Fruit fly (Drosophila melanogaster) whole organism, wandering third instar larva: ENCODE measurements around the gene ZnT63C.

ENCODE experiments used
- Dfd ChIP-seq: fragments of >200 bp; optimal IDR thresholded peaks from 2 replicates; lab custom pipeline; 2017; ENCODE audit warnings: missing biosample characterization, missing genetic modification characterization
- Hnf4 ChIP-seq: fragments of 200-800 bp; sonication (Bioruptor generic); optimal IDR thresholded peaks from 2 replicates; lab custom pipeline; 2016; ENCODE audit warnings: missing biosample characterization, mild to moderate bottlenecking, missing genetic modification characterization
- Hr78 ChIP-seq: fragments of >200 bp; optimal IDR thresholded peaks from 2 replicates; lab custom pipeline; 2017; ENCODE audit warnings: missing biosample characterization, missing genetic modification characterization
- Hr83 ChIP-seq: fragments of 200-300 bp; sonication (Bioruptor generic); optimal IDR thresholded peaks from 2 replicates; lab custom pipeline; 2016; ENCODE audit warnings: missing biosample characterization, mild to moderate bottlenecking, missing genetic modification characterization, moderate library complexity; ENCODE audit not compliant: poor library complexity, severe bottlenecking
- Myc ChIP-seq: fragments of >200 bp; optimal IDR thresholded peaks from 2 replicates; lab custom pipeline; 2017
- OdsH ChIP-seq: fragments of 200-800 bp; sonication (Bioruptor generic); optimal IDR thresholded peaks from 2 replicates; lab custom pipeline; 2016; ENCODE audit warnings: missing biosample characterization, mild to moderate bottlenecking, missing genetic modification characterization
- br ChIP-seq: fragments of 200-800 bp; sonication (Bioruptor generic); optimal IDR thresholded peaks from 2 replicates; lab custom pipeline; 2016; ENCODE audit warnings: missing biosample characterization, missing genetic modification characterization
- brk ChIP-seq: fragments of 200-800 bp; sonication (Bioruptor generic); optimal IDR thresholded peaks from 2 replicates; lab custom pipeline; 2016; ENCODE audit warnings: missing biosample characterization, mild to moderate bottlenecking, missing genetic modification characterization
- h ChIP-seq: fragments of 200-800 bp; sonication (Bioruptor generic); optimal IDR thresholded peaks from 3 replicates; lab custom pipeline; 2016; ENCODE audit warnings: missing biosample characterization, mild to moderate bottlenecking, missing genetic modification characterization
- lola ChIP-seq: fragments of >200 bp; optimal IDR thresholded peaks from 2 replicates; lab custom pipeline; 2017; ENCODE audit warnings: missing biosample characterization, missing genetic modification characterization
- pan ChIP-seq: fragments of >200 bp; optimal IDR thresholded peaks from 2 replicates; lab custom pipeline; 2017
- psq ChIP-seq: fragments of 200-800 bp; sonication (Bioruptor generic); optimal IDR thresholded peaks from 3 replicates; lab custom pipeline; 2017; ENCODE audit warnings: missing biosample characterization, mild to moderate bottlenecking, missing genetic modification characterization, moderate library complexity

DNA sequence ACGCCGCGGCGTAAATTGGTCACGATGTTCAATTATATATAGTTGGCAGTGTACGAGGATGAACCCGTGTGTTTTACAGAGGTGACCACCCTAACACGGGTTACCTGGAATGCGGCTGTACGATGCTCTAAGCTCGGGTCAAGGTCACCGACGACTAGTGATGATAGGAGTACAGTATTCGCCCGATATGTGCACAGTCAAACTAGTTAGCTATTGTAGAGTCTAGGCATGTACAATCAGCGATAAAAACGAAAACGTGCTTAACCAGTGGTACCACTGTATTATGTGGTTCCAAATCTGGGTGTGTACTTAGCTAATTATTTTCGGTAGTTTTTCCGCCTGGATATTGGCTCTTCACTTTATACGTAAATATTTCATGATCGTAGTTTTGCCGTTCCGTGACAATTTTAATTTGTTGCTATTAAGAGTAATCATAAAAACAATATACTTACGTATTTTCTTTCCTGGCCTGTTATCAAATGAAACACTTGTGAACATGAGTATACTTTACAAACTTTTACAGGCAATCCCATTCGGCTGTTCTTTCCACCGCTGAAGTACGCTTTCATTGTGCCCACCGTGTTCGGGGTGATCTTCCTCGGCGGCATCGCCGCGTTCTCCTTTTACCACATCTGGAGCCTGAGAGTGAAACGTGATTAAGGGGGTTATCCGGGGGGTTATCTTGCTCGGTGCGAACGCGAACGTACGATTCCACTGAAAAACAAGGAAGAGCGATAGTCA is 16.7 kb downstream of the ZnT63C start:
- no peak for TF ChIP-seq pan (lab: Kevin White, UChicago)
- TF ChIP-seq Hr83 (GFP tag; lab: Kevin White, UChicago) = no peak
- TF ChIP-seq Dfd (GFP tag; lab: Kevin White, UChicago) = no peak
- TF ChIP-seq OdsH (GFP tag; lab: Kevin White, UChicago) = no peak
- TF ChIP-seq Myc = no peak
- TF ChIP-seq psq (GFP tag; lab: Kevin White, UChicago) = no peak
- TF ChIP-seq Hnf4 = no peak
- no peak for TF ChIP-seq lola (GFP tag; lab: Kevin White, UChicago)
- TF ChIP-seq br (GFP tag; lab: Kevin White, UChicago) = peak; percentile 28
- TF ChIP-seq h (GFP tag; lab: Kevin White, UChicago) = no peak
- no peak for TF ChIP-seq brk (GFP tag; lab: Kevin White, UChicago)
- TF ChIP-seq Hr78 (GFP tag; lab: Kevin White, UChicago) = no peak
